Worm (Caenorhabditis elegans) whole organism, mixed stage, embryonic: Measurements from ENCODE around the gene F57G9.3.
A peak's percentile ranks its signal among the peaks of the same experiment; 100 is the strongest.

Source experiments
- M03D4.4 ChIP-seq: sonication (generic microtip); optimal IDR thresholded peaks from 2 replicates; lab custom pipeline; 2017; ENCODE audit warnings: mild to moderate bottlenecking, missing genetic modification characterization, missing compliant biosample characterization
- bed-3 ChIP-seq: fragments of 200-800 bp; sonication (Bioruptor generic); optimal IDR thresholded peaks from 3 replicates; lab custom pipeline; 2018; ENCODE audit warnings: mild to moderate bottlenecking, missing genetic modification characterization, moderate library complexity, missing compliant biosample characterization
- blmp-1 ChIP-seq: fragments of 150-350 bp; optimal IDR thresholded peaks from 2 replicates; lab custom pipeline; 2014; ENCODE audit warnings: missing biosample characterization, missing genetic modification characterization
- ceh-39 ChIP-seq: fragments of 150-350 bp; optimal IDR thresholded peaks from 2 replicates; lab custom pipeline; 2014; ENCODE audit warnings: missing biosample characterization, missing genetic modification characterization
- ceh-43 ChIP-seq: fragments of 200-800 bp; sonication (Bioruptor generic); optimal IDR thresholded peaks from 2 replicates; lab custom pipeline; 2018; ENCODE audit warnings: mild to moderate bottlenecking, missing genetic modification characterization, moderate library complexity, missing compliant biosample characterization
- ceh-83 ChIP-seq: fragments of 200-800 bp; sonication (Bioruptor generic); optimal IDR thresholded peaks from 2 replicates; lab custom pipeline; 2018; ENCODE audit warnings: mild to moderate bottlenecking, missing genetic modification characterization, missing compliant biosample characterization
- ces-1 ChIP-seq: fragments of 150-350 bp; optimal IDR thresholded peaks from 2 replicates; lab custom pipeline; 2014; ENCODE audit warnings: missing biosample characterization, missing genetic modification reagents, missing genetic modification characterization
- cnd-1 ChIP-seq: fragments of 200-800 bp; sonication (Bioruptor generic); optimal IDR thresholded peaks from 2 replicates; lab custom pipeline; 2018; ENCODE audit warnings: mild to moderate bottlenecking, missing genetic modification characterization, missing compliant biosample characterization
- drap-1 ChIP-seq: fragments of 200-800 bp; sonication (Bioruptor generic); optimal IDR thresholded peaks from 3 replicates; lab custom pipeline; 2018; ENCODE audit warnings: mild to moderate bottlenecking, missing genetic modification characterization, missing compliant biosample characterization
- elt-1 ChIP-seq: sonication (generic microtip); optimal IDR thresholded peaks from 2 replicates; lab custom pipeline; 2017; ENCODE audit warnings: missing genetic modification characterization, mild to moderate bottlenecking, missing compliant biosample characterization, antibody characterized with exemption, moderate library complexity, borderline replicate concordance; ENCODE audit not compliant: insufficient read depth
- elt-3 ChIP-seq: fragments of 150-350 bp; optimal IDR thresholded peaks from 2 replicates; lab custom pipeline; 2014; ENCODE audit warnings: missing biosample characterization, missing genetic modification characterization
- flh-1 ChIP-seq: fragments of 200-800 bp; sonication (Bioruptor generic); optimal IDR thresholded peaks from 2 replicates; lab custom pipeline; 2018; ENCODE audit warnings: mild to moderate bottlenecking, missing genetic modification characterization, moderate library complexity, missing compliant biosample characterization
- ham-2 ChIP-seq: fragments of 200-800 bp; sonication (Bioruptor generic); optimal IDR thresholded peaks from 2 replicates; lab custom pipeline; 2018; ENCODE audit warnings: mild to moderate bottlenecking, missing genetic modification characterization, missing compliant biosample characterization
- hlh-1 ChIP-seq: fragments of 150-350 bp; optimal IDR thresholded peaks from 2 replicates; lab custom pipeline; 2014; ENCODE audit warnings: missing biosample characterization, missing genetic modification reagents, missing genetic modification characterization
- lin-13 ChIP-seq: fragments of 150-350 bp; optimal IDR thresholded peaks from 2 replicates; lab custom pipeline; 2014; ENCODE audit warnings: missing biosample characterization, missing genetic modification characterization
- lin-32 ChIP-seq: fragments of 200-800 bp; sonication (Bioruptor generic); optimal IDR thresholded peaks from 2 replicates; lab custom pipeline; 2018; ENCODE audit warnings: mild to moderate bottlenecking, missing genetic modification characterization, missing compliant biosample characterization
- lsy-2 ChIP-seq: fragments of 150-350 bp; optimal IDR thresholded peaks from 2 replicates; lab custom pipeline; 2014; ENCODE audit warnings: missing biosample characterization, missing genetic modification characterization
- mab-5 ChIP-seq: fragments of 150-350 bp; optimal IDR thresholded peaks from 2 replicates; lab custom pipeline; 2014; ENCODE audit warnings: missing biosample characterization, missing genetic modification characterization
- mep-1 ChIP-seq: fragments of 150-350 bp; optimal IDR thresholded peaks from 2 replicates; lab custom pipeline; 2017; ENCODE audit warnings: missing biosample characterization, missing genetic modification reagents, missing genetic modification characterization, inconsistent platforms
- mls-2 ChIP-seq: sonication (generic microtip); optimal IDR thresholded peaks from 2 replicates; lab custom pipeline; 2016; ENCODE audit warnings: mild to moderate bottlenecking, missing genetic modification characterization, moderate library complexity, missing compliant biosample characterization
- nhr-12 ChIP-seq: fragments of 150-350 bp; optimal IDR thresholded peaks from 2 replicates; lab custom pipeline; 2014; ENCODE audit warnings: missing biosample characterization, missing genetic modification characterization
- nhr-2 ChIP-seq: fragments of 150-350 bp; optimal IDR thresholded peaks from 2 replicates; lab custom pipeline; 2014; ENCODE audit warnings: missing biosample characterization, missing genetic modification characterization
- nhr-237 ChIP-seq: fragments of 150-350 bp; optimal IDR thresholded peaks from 2 replicates; lab custom pipeline; 2014; ENCODE audit warnings: missing biosample characterization, missing genetic modification characterization
- nhr-28 ChIP-seq: fragments of 150-350 bp; optimal IDR thresholded peaks from 2 replicates; lab custom pipeline; 2014; ENCODE audit warnings: missing biosample characterization, missing genetic modification characterization
- nhr-76 ChIP-seq: sonication (generic microtip); optimal IDR thresholded peaks from 2 replicates; lab custom pipeline; 2017; ENCODE audit warnings: missing biosample characterization, missing genetic modification characterization
- pha-4 ChIP-seq: fragments of 150-350 bp; optimal IDR thresholded peaks from 2 replicates; lab custom pipeline; 2018; ENCODE audit warnings: missing biosample characterization, missing genetic modification reagents, missing genetic modification characterization
- sem-2 ChIP-seq: fragments of 200-800 bp; sonication (Bioruptor generic); optimal IDR thresholded peaks from 2 replicates; lab custom pipeline; 2018; ENCODE audit warnings: mild to moderate bottlenecking, missing genetic modification characterization, missing compliant biosample characterization
- snpc-4 ChIP-seq: fragments of 150-350 bp; optimal IDR thresholded peaks from 2 replicates; lab custom pipeline; 2014; ENCODE audit warnings: missing biosample characterization, missing genetic modification characterization
- sptf-1 ChIP-seq: sonication (generic microtip); optimal IDR thresholded peaks from 2 replicates; lab custom pipeline; 2017; ENCODE audit warnings: mild to moderate bottlenecking, missing genetic modification characterization, moderate library complexity, missing compliant biosample characterization
- tbx-8 ChIP-seq: fragments of 200-800 bp; sonication (Bioruptor generic); optimal IDR thresholded peaks from 2 replicates; lab custom pipeline; 2018; ENCODE audit warnings: mild to moderate bottlenecking, missing genetic modification characterization, moderate library complexity, missing compliant biosample characterization
- unc-120 ChIP-seq: sonication (generic microtip); optimal IDR thresholded peaks from 2 replicates; lab custom pipeline; 2017; ENCODE audit warnings: missing genetic modification characterization, missing compliant biosample characterization; ENCODE audit not compliant: poor library complexity, severe bottlenecking
- unc-39 ChIP-seq: fragments of 150-350 bp; optimal IDR thresholded peaks from 2 replicates; lab custom pipeline; 2014; ENCODE audit warnings: missing biosample characterization, missing genetic modification characterization
- unc-62 ChIP-seq: fragments of 150-350 bp; optimal IDR thresholded peaks from 2 replicates; lab custom pipeline; 2014; ENCODE audit warnings: missing biosample characterization, missing genetic modification reagents, missing genetic modification characterization
- zip-8 ChIP-seq: fragments of 150-350 bp; optimal IDR thresholded peaks from 2 replicates; lab custom pipeline; 2014; ENCODE audit warnings: missing biosample characterization, missing genetic modification characterization
- ztf-11 ChIP-seq: fragments of 150-350 bp; optimal IDR thresholded peaks from 2 replicates; lab custom pipeline; 2014; ENCODE audit warnings: missing biosample characterization, missing genetic modification characterization

Gene F57G9.3

DNA sequence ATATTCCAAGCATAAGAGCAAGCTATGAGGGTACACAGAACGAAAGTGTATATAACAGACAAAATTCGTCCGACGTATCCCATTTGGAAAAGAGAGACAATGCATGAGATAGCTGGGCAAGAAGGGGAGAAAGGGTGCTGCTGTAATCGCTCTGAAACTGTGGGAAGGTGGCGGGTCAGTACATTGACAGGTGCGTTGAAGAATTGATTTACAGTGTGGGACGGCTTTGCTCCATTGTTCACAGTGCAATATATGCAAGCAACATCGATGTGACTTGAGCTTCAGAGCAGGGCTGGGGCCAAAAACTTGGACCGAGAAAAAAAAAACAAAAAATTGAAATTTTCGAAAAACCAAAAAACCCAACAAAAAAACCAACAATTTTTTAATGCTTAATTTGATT, at the start of gene F57G9.3:
Gene F57G9.3, minus strand, starts transcription at position 101 of the 400 bp plus-strand sequence.
- TF ChIP-seq nhr-12 (tag; lab: Kevin White, UChicago) (no peak), unc-120 (no peak), drap-1 (no peak), ceh-43 (GFP tag; lab: Kevin White, UChicago) (no peak), cnd-1 (tag; lab: Kevin White, UChicago) (no peak), mep-1 (no peak), nhr-28 (tag; lab: Kevin White, UChicago) (no peak), elt-3 (tag; lab: Kevin White, UChicago) (no peak), blmp-1 (tag; lab: Kevin White, UChicago) (no peak), tbx-8 (GFP tag; lab: Kevin White, UChicago) (no peak)

DNA sequence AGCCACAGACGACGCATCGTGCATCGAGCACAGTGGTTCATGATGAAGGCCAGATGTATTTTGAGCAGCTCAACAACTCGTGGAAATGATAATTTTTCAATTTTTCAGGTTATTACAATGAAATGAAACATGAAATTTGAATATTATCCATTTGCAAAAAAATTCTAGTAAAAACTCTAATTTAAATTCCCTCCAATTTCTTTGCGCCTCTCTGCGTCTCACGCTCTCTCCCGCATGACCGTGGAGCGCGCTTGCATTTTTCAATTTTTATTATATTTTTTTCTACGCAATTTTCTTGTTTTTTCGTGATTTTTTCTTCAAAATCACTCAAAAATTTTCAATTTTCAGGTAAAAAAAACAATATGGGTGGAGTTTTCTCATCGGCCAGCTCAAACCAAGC, 49.4 kb upstream of the F57G9.3 start, which contains the start of gene tag-281:
Gene tag-281, plus strand, starts transcription at position 340 of the 400 bp plus-strand sequence.
- TF ChIP-seq nhr-2 (tag; lab: Kevin White, UChicago): peak; percentile 38
- no peak for TF ChIP-seq lin-32
- TF ChIP-seq flh-1: no peak
- TF ChIP-seq elt-1 (tag; lab: Kevin White, UChicago): no peak
- no peak for TF ChIP-seq tbx-8 (GFP tag; lab: Kevin White, UChicago)
- no peak for TF ChIP-seq mls-2 (tag; lab: Kevin White, UChicago)
- TF ChIP-seq drap-1: no peak
- no peak for TF ChIP-seq M03D4.4 (tag; lab: Kevin White, UChicago)
- no peak for TF ChIP-seq unc-120
- TF ChIP-seq sem-2 (GFP tag; lab: Kevin White, UChicago): no peak
- no peak for TF ChIP-seq hlh-1
- peak; percentile 54 for TF ChIP-seq nhr-237 (tag; lab: Kevin White, UChicago)
- no peak for TF ChIP-seq snpc-4
- peak; percentile 17 for TF ChIP-seq pha-4 (tag; lab: Kevin White, UChicago)
- peak; percentile 25 for TF ChIP-seq sptf-1
- TF ChIP-seq ceh-43 (GFP tag; lab: Kevin White, UChicago): no peak
- no peak for TF ChIP-seq bed-3 (GFP tag; lab: Kevin White, UChicago)
- no peak for TF ChIP-seq blmp-1 (tag; lab: Kevin White, UChicago)
- TF ChIP-seq ham-2 (GFP tag; lab: Kevin White, UChicago): no peak
- no peak for TF ChIP-seq ztf-11
- no peak for TF ChIP-seq zip-8 (tag; lab: Kevin White, UChicago)
- no peak for TF ChIP-seq unc-39
- no peak for TF ChIP-seq nhr-28 (tag; lab: Kevin White, UChicago)
- TF ChIP-seq nhr-12 (tag; lab: Kevin White, UChicago): no peak
- peak; percentile 9 for TF ChIP-seq lin-13
- TF ChIP-seq ceh-83: no peak
- TF ChIP-seq cnd-1 (tag; lab: Kevin White, UChicago): no peak
- peak; percentile 70 for TF ChIP-seq ces-1 (GFP tag; lab: Kevin White, UChicago)
- TF ChIP-seq mab-5: no peak
- TF ChIP-seq ceh-39 (tag; lab: Kevin White, UChicago): peak; percentile 37
- no peak for TF ChIP-seq unc-62
- TF ChIP-seq mep-1: peak; percentile 72
- peak; percentile 82 for TF ChIP-seq lsy-2 (tag; lab: Kevin White, UChicago)
- TF ChIP-seq nhr-76 (tag; lab: Kevin White, UChicago): no peak
- TF ChIP-seq elt-3 (tag; lab: Kevin White, UChicago): no peak

DNA sequence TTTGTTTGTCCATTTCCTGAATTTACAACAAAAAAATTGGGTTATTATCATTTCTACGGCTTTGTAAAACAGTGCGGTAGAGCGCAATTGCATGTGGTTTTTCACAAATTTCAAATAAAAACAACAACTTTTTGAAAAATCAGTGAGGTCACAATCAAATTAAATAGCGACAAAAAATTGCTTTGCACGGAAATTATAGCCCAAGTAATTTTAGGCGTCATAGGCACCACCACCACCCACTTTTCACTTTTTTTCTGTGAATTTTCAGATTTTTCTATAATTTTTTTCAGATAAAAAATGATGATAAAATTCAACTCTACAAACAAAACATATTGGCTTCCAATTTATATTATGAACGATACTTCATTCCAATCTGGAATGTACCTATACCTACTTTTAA, 47.3 kb upstream of the F57G9.3 start, which contains the start of gene sre-38:
Gene sre-38, plus strand, starts transcription at position 301 of the 400 bp plus-strand sequence.
- TF ChIP-seq sem-2 (GFP tag; lab: Kevin White, UChicago) (no peak), mls-2 (tag; lab: Kevin White, UChicago) (no peak), lin-32 (no peak), drap-1 (no peak), blmp-1 (tag; lab: Kevin White, UChicago) (no peak), elt-3 (tag; lab: Kevin White, UChicago) (no peak), M03D4.4 (tag; lab: Kevin White, UChicago) (no peak), mab-5 (no peak), nhr-28 (tag; lab: Kevin White, UChicago) (no peak), snpc-4 (no peak), lsy-2 (tag; lab: Kevin White, UChicago) (no peak), tbx-8 (GFP tag; lab: Kevin White, UChicago) (no peak)
- TF ChIP-seq, all 35 proteins: peak for 0

DNA sequence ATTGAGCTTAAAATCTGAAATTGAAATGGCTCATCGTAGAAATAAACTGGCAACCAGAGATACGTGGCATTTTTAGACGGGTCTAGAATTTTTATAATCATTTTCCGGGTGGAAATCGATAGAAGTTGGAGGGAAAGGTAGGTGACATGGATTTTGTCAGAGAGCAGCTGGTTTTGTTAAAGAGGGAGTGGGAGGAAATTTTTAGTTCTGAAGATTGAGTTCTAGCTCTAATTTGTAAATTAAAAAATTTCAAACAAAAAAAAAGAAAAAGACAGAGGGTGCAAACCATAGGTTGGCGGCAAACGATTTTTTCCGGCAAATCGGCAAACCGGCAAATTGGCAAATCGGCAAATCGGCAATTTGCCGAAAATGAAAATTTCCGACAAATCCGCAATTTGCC, 46.6 kb upstream of the F57G9.3 start, which contains the start of gene sre-32:
Gene sre-32, minus strand, starts transcription at position 101 of the 400 bp plus-strand sequence.
- no peak for TF ChIP-seq ham-2 (GFP tag; lab: Kevin White, UChicago)
- TF ChIP-seq ceh-83: no peak
- TF ChIP-seq M03D4.4 (tag; lab: Kevin White, UChicago): no peak
- TF ChIP-seq drap-1: no peak
- no peak for TF ChIP-seq nhr-2 (tag; lab: Kevin White, UChicago)
- no peak for TF ChIP-seq unc-62
- TF ChIP-seq ztf-11: no peak
- TF ChIP-seq tbx-8 (GFP tag; lab: Kevin White, UChicago): no peak
- no peak for TF ChIP-seq zip-8 (tag; lab: Kevin White, UChicago)
- TF ChIP-seq mep-1: no peak
- no peak for TF ChIP-seq unc-120
- no peak for TF ChIP-seq elt-1 (tag; lab: Kevin White, UChicago)
